Worm (Caenorhabditis elegans): Measurements from ENCODE around the gene R02D5.10.

DNA sequence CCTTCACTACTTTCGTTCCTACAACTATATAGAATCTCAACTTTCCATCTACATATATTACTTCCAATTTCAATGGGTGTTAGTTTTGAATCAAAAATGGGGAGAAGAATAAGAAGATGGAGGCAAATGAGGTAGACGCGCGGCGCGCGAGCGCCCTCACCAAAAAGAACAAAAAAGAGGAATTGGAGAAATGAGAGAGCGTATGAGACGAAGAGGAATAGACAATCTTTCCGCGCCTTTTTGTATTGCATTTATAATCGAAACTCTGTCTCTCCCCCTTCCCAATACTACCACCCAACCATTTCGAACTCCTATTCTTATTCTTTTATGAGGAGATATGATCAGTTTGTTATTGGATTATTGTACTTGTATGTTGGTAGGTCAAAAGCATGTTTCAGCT lies 18.5 kb downstream of the R02D5.10 start:
- TF ChIP-seq tab-1 (GFP tag; IDR thresholded peaks at IDR 0.05) (no peak), med-1 (GFP tag; optimal IDR thresholded peaks at IDR 0.05; ENCODE audit: insufficient read depth) (no peak)

All from whole organism, midembryonic.